Worm (Caenorhabditis elegans): ENCODE data around the gene nrde-2.

ce11 chrII:10198486-10198885, 49.0 kb downstream of the nrde-2 start:
- no peak for TF ChIP-seq him-1 (tag; optimal IDR thresholded peaks at IDR 0.05)
- TF ChIP-seq dao-5 (tag; optimal IDR thresholded peaks at IDR 0.05), result no peak
- TF ChIP-seq W03F9.2 (tag; optimal IDR thresholded peaks at IDR 0.05), result no peak

Data from whole organism, L4/young adult.